Fruit fly (Drosophila melanogaster) whole organism, embryonic: ENCODE results near the gene CG6830.

Experiments used
- B-H2 ChIP-seq: fragments of 200-800 bp; sonication (Bioruptor generic); optimal IDR thresholded peaks from 2 replicates; lab custom pipeline; 2018; ENCODE audit warnings: missing biosample characterization, mild to moderate bottlenecking, missing genetic modification characterization
- CG12769 ChIP-seq: fragments of 200-800 bp; sonication (Bioruptor generic); optimal IDR thresholded peaks from 2 replicates; lab custom pipeline; 2019; ENCODE audit warnings: missing biosample characterization, mild to moderate bottlenecking, missing genetic modification characterization, moderate library complexity
- CG13123 ChIP-seq: fragments of 200-800 bp; sonication (Bioruptor generic); optimal IDR thresholded peaks from 2 replicates; lab custom pipeline; 2016; ENCODE audit warnings: missing biosample characterization, missing genetic modification characterization
- CG13287 ChIP-seq: fragments of 200-800 bp; sonication (Bioruptor generic); IDR thresholded peaks from 2 replicates; pipeline ENCODE4 v1.3.6; 2022; ENCODE audit warnings: missing biosample characterization, missing genetic modification characterization; ENCODE audit not compliant: partially characterized antibody
- CG15514 ChIP-seq: fragments of 200-800 bp; sonication (Bioruptor generic); optimal IDR thresholded peaks from 3 replicates; lab custom pipeline; 2017; ENCODE audit warnings: missing biosample characterization, missing genetic modification characterization, mild to moderate bottlenecking, moderate library complexity, missing genetic modification reagents
- CG1602 ChIP-seq: fragments of 200-800 bp; sonication (Bioruptor generic); optimal IDR thresholded peaks from 3 replicates; lab custom pipeline; 2016; ENCODE audit warnings: missing biosample characterization, missing genetic modification characterization
- CG1792 ChIP-seq: fragments of 200-800 bp; sonication (Bioruptor generic); optimal IDR thresholded peaks from 2 replicates; lab custom pipeline; 2016; ENCODE audit warnings: missing biosample characterization, missing genetic modification characterization
- CG18599 ChIP-seq: fragments of 200-800 bp; sonication (Bioruptor generic); optimal IDR thresholded peaks from 3 replicates; lab custom pipeline; 2017; ENCODE audit warnings: missing biosample characterization, missing genetic modification characterization, mild to moderate bottlenecking, moderate library complexity, missing genetic modification reagents
- CG3407 ChIP-seq: fragments of 200-800 bp; sonication (Bioruptor generic); optimal IDR thresholded peaks from 2 replicates; lab custom pipeline; 2018; ENCODE audit warnings: missing biosample characterization, mild to moderate bottlenecking, missing genetic modification characterization
- CG3726 ChIP-seq: fragments of 200-800 bp; sonication (Bioruptor generic); IDR thresholded peaks from 3 replicates; pipeline ENCODE4, ENCODE4 v1.3.6; 2022; ENCODE audit warnings: missing biosample characterization, missing genetic modification characterization
- CG6854 ChIP-seq: fragments of 200-800 bp; sonication (Bioruptor generic); optimal IDR thresholded peaks from 3 replicates; lab custom pipeline; 2017; ENCODE audit warnings: missing biosample characterization, mild to moderate bottlenecking, missing genetic modification characterization
- CG7357 ChIP-seq: fragments of 200-800 bp; sonication (Bioruptor generic); IDR thresholded peaks from 3 replicates; pipeline ENCODE4 v1.3.6; 2022; ENCODE audit warnings: missing biosample characterization, missing genetic modification characterization
- CG8281 ChIP-seq: fragments of 200-800 bp; sonication (Bioruptor generic); optimal IDR thresholded peaks from 2 replicates; lab custom pipeline; 2018; ENCODE audit warnings: missing biosample characterization, mild to moderate bottlenecking, missing genetic modification characterization, moderate library complexity
- CG8290 ChIP-seq, 3 experiments: fragments of 200-800 bp; sonication (Bioruptor generic); optimal IDR thresholded peaks; 2 replicates each; lab custom pipeline; 2016 to 2019; ENCODE audit warnings: missing biosample characterization in 3 of 3, missing genetic modification characterization in 3 of 3, mild to moderate bottlenecking in 2 of 3, moderate library complexity in 1 of 3
- CG9932 ChIP-seq: fragments of 200-800 bp; sonication (Bioruptor generic); IDR thresholded peaks from 2 replicates; pipeline ENCODE4 v1.3.6; 2022; ENCODE audit warnings: missing biosample characterization, missing genetic modification characterization
- D19A ChIP-seq: fragments of 200-800 bp; optimal IDR thresholded peaks from 3 replicates; lab custom pipeline; 2019; ENCODE audit warnings: missing biosample characterization, mild to moderate bottlenecking, missing genetic modification characterization, moderate library complexity
- Deaf1 ChIP-seq: fragments of 200-800 bp; optimal IDR thresholded peaks from 3 replicates; lab custom pipeline; 2019; ENCODE audit warnings: missing biosample characterization, mild to moderate bottlenecking, missing genetic modification characterization, moderate library complexity
- Drgx ChIP-seq: fragments of 200-800 bp; sonication (Bioruptor generic); IDR thresholded peaks from 2 replicates; pipeline ENCODE4 v1.3.6; 2022; ENCODE audit warnings: missing biosample characterization, missing genetic modification characterization
- Fer3 ChIP-seq: fragments of 200-800 bp; sonication (Bioruptor generic); optimal IDR thresholded peaks from 2 replicates; lab custom pipeline; 2018; ENCODE audit warnings: missing biosample characterization, mild to moderate bottlenecking, missing genetic modification characterization, moderate library complexity
- GATAe ChIP-seq: fragments of 200-800 bp; sonication (Bioruptor generic); conservative IDR thresholded peaks from 2 replicates; pipeline ENCODE4 v1.3.6; 2022; ENCODE audit warnings: missing biosample characterization, missing genetic modification characterization
- H15 ChIP-seq: fragments of 200-800 bp; sonication (Bioruptor generic); IDR thresholded peaks from 3 replicates; pipeline ENCODE4 v1.3.6; 2022; ENCODE audit warnings: missing biosample characterization, missing genetic modification characterization
- Hsf ChIP-seq: fragments of 200-800 bp; sonication (Bioruptor generic); optimal IDR thresholded peaks from 3 replicates; lab custom pipeline; 2016; ENCODE audit warnings: missing biosample characterization, missing genetic modification characterization
- Jarid2 ChIP-seq: fragments of 200-800 bp; sonication (Bioruptor generic); optimal IDR thresholded peaks from 3 replicates; lab custom pipeline; 2017; ENCODE audit warnings: mild to moderate bottlenecking, missing biosample characterization, missing genetic modification reagents, missing genetic modification characterization
- Med ChIP-seq: fragments of 200-800 bp; sonication (Bioruptor generic); peaks from one replicate; lab custom pipeline; 2016; ENCODE audit warnings: missing biosample characterization, missing genetic modification characterization, mild to moderate bottlenecking, inconsistent platforms, moderate library complexity
- Nf-YB ChIP-seq: fragments of 200-800 bp; sonication (Bioruptor generic); optimal IDR thresholded peaks from 3 replicates; lab custom pipeline; 2019; ENCODE audit warnings: missing biosample characterization, mild to moderate bottlenecking, missing genetic modification characterization, moderate library complexity
- Nf-YC ChIP-seq: fragments of 200-800 bp; optimal IDR thresholded peaks from 3 replicates; lab custom pipeline; 2019; ENCODE audit warnings: missing biosample characterization, mild to moderate bottlenecking, missing genetic modification characterization, moderate library complexity
- PHDP ChIP-seq: fragments of 200-800 bp; sonication (Bioruptor generic); optimal IDR thresholded peaks from 3 replicates; lab custom pipeline; 2018; ENCODE audit warnings: missing biosample characterization, mild to moderate bottlenecking, missing genetic modification characterization, moderate library complexity
- Pdp1 ChIP-seq, 2 experiments: fragments of 200-800 bp; sonication (Bioruptor generic); optimal IDR thresholded peaks; 3 replicates each; lab custom pipeline; 2016; ENCODE audit warnings: missing biosample characterization in 2 of 2, missing genetic modification characterization in 2 of 2, mild to moderate bottlenecking in 1 of 2, moderate library complexity in 1 of 2
- TFAM ChIP-seq: fragments of 200-800 bp; sonication (Bioruptor generic); optimal IDR thresholded peaks from 2 replicates; lab custom pipeline; 2017; ENCODE audit warnings: missing biosample characterization, missing genetic modification characterization, inconsistent platforms
- Trl ChIP-seq, 3 experiments: fragments of >200 bp in 2 of 3; fragments of 200-800 bp in 1 of 3; sonication (Bioruptor generic) in 1 of 3; optimal IDR thresholded peaks; 2 replicates in 1 of 3; 3 replicates in 2 of 3; lab custom pipeline; 2016 to 2017; ENCODE audit warnings: missing biosample characterization in 1 of 3, missing genetic modification characterization in 1 of 3
- bigmax ChIP-seq: fragments of 200-800 bp; sonication (Bioruptor generic); optimal IDR thresholded peaks from 2 replicates; lab custom pipeline; 2018; ENCODE audit warnings: missing biosample characterization, mild to moderate bottlenecking, missing genetic modification characterization
- ci ChIP-seq: fragments of 200-800 bp; sonication (Bioruptor generic); IDR thresholded peaks from 3 replicates; pipeline ENCODE4 v1.3.6; 2022; ENCODE audit warnings: missing biosample characterization, missing genetic modification characterization
- dm ChIP-seq: fragments of 200-800 bp; sonication (Bioruptor generic); optimal IDR thresholded peaks from 3 replicates; lab custom pipeline; 2016; ENCODE audit warnings: missing biosample characterization, missing genetic modification characterization
- exex ChIP-seq: fragments of 200-800 bp; sonication (Bioruptor generic); optimal IDR thresholded peaks from 4 replicates; lab custom pipeline; 2018; ENCODE audit warnings: missing biosample characterization, mild to moderate bottlenecking, missing genetic modification characterization, moderate library complexity
- fd3F ChIP-seq: fragments of 200-800 bp; sonication (Bioruptor generic); optimal IDR thresholded peaks from 2 replicates; lab custom pipeline; 2018; ENCODE audit warnings: missing biosample characterization, mild to moderate bottlenecking, missing genetic modification characterization, moderate library complexity
- ftz-f1 ChIP-seq: fragments of 200-800 bp; sonication (Bioruptor generic); optimal IDR thresholded peaks from 2 replicates; lab custom pipeline; 2016; ENCODE audit warnings: missing biosample characterization, missing genetic modification characterization
- gfzf ChIP-seq: fragments of 200-800 bp; sonication (Bioruptor generic); optimal IDR thresholded peaks from 2 replicates; lab custom pipeline; 2016; ENCODE audit warnings: missing biosample characterization, mild to moderate bottlenecking, missing genetic modification characterization, moderate library complexity
- grn ChIP-seq: fragments of 200-800 bp; sonication (Bioruptor generic); optimal IDR thresholded peaks from 3 replicates; lab custom pipeline; 2017; ENCODE audit warnings: missing biosample characterization, missing genetic modification characterization
- hkb ChIP-seq, 2 experiments: fragments of 200-800 bp in 1 of 2; fragments of >200 bp in 1 of 2; sonication (Bioruptor generic) in 1 of 2; IDR thresholded peaks in 1 of 2; optimal IDR thresholded peaks in 1 of 2; 2 replicates each; pipeline versions ENCODE4 v1.3.6 to Lab custom; 2017 to 2022; ENCODE audit warnings: missing biosample characterization in 1 of 2, missing genetic modification characterization in 1 of 2
- row ChIP-seq: fragments of 200-800 bp; sonication (Bioruptor generic); IDR thresholded peaks from 3 replicates; pipeline ENCODE4 v1.3.6; 2022; ENCODE audit warnings: missing biosample characterization, missing genetic modification characterization
- slbo ChIP-seq: fragments of 200-800 bp; sonication (Bioruptor generic); IDR thresholded peaks from 2 replicates; pipeline ENCODE4 v1.3.6; 2022; ENCODE audit warnings: missing biosample characterization, missing genetic modification characterization
- stwl ChIP-seq: fragments of 200-800 bp; sonication (Bioruptor generic); optimal IDR thresholded peaks from 3 replicates; lab custom pipeline; 2018; ENCODE audit warnings: missing biosample characterization, mild to moderate bottlenecking, missing genetic modification characterization, moderate library complexity
- sug ChIP-seq: fragments of 200-800 bp; optimal IDR thresholded peaks from 2 replicates; lab custom pipeline; 2019; ENCODE audit warnings: missing biosample characterization, mild to moderate bottlenecking, missing genetic modification characterization, moderate library complexity
- tna ChIP-seq: fragments of 200-800 bp; sonication (Bioruptor generic); IDR thresholded peaks from 2 replicates; pipeline ENCODE4 v1.3.6; 2022; ENCODE audit warnings: missing biosample characterization, missing genetic modification characterization; ENCODE audit not compliant: partially characterized antibody

Gene CG6830

dm6 chr3R:11691747-11692146, 7.6 kb upstream of the CG6830 start, which contains the start of gene CG18765 (continued):
- TF ChIP-seq Hsf (GFP tag; lab: Kevin White, UChicago) (no peak), bigmax (GFP tag; lab: Kevin White, UChicago) (no peak), CG7357 (GFP tag; lab: Robert Waterston, UW) (no peak), CG8290 (GFP tag; optimal IDR thresholded peaks at IDR 0.05; lab: Kevin White, UChicago) (no peak), CG8290 (tag; optimal IDR thresholded peaks at IDR 0.05; lab: Kevin White, UChicago) (no peak), CG3407 (GFP tag; lab: Kevin White, UChicago) (no peak), tna (GFP tag; lab: Robert Waterston, UW) (no peak), dm (GFP tag; lab: Kevin White, UChicago) (no peak), CG1602 (GFP tag; lab: Kevin White, UChicago) (no peak), Pdp1 (GFP tag; optimal IDR thresholded peaks at IDR 0.05; lab: Kevin White, UChicago) (no peak)
- TF ChIP-seq, all 482 proteins: peak for 5

DNA sequence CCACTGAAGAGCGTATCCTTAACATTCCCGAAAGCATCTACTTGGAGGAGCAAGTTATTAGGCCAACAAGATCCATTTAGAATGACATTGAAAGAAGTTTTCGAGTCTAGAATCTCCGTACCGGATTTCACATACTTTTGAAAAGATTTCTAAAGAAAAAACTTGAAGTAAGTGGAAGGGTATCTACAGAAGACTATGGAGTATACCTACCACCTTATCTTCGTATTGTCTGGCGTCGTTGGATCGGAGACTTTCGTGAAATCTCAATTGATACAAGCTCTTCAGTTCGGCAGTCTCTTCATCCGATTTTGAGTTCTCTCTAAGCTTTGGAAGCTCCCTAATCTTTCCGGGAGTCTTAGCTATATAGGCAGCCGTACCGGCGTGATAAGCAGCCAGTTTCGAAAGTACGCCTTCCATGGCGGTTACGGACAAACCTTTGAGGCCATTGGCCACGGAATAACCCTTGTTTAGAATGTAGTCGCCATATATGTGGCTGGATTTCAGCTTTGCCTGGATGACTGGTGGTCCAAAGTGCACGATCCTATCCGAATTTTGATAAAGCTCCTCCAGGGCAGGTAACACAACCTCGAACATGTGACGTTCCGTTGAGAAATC, 6.8 kb upstream of the CG6830 start:
- TF ChIP-seq H15 (GFP tag; lab: Robert Waterston, UW): no peak
- TF ChIP-seq CG9932: peak; percentile 15; the same call in 1 of the 2 replicates
- TF ChIP-seq Med: peak; percentile 75
- 0 out of 2 replicates have a peak, but pooled peaks have one; percentile 13 for TF ChIP-seq CG13287
- peak; percentile 24 for TF ChIP-seq Jarid2 (GFP tag; lab: Kevin White, UChicago)
- no peak for TF ChIP-seq stwl (tag; lab: Kevin White, UChicago)
- TF ChIP-seq sug (tag; lab: Kevin White, UChicago): peak; percentile 37
- peak; percentile 82 for TF ChIP-seq D19A (tag; lab: Kevin White, UChicago)
- TF ChIP-seq CG12769 (tag; lab: Kevin White, UChicago): peak; percentile 60
- TF ChIP-seq Trl (optimal IDR thresholded peaks at IDR 0.05; lab: Kevin White, UChicago): peak in 1 of 2 experiments; percentile 36
- no peak for TF ChIP-seq Trl (GFP tag; optimal IDR thresholded peaks at IDR 0.05; lab: Kevin White, UChicago)
- peak; percentile 82 for TF ChIP-seq Deaf1
- TF ChIP-seq CG8281 (tag; lab: Kevin White, UChicago): no peak
- peak; percentile 61; the same call in 1 of the 2 replicates for TF ChIP-seq GATAe (GFP tag; lab: Robert Waterston, UW)
- peak; percentile 49; the same call in 2 of the 3 replicates for TF ChIP-seq row (GFP tag; lab: Robert Waterston, UW)
- no peak for TF ChIP-seq TFAM (GFP tag; lab: Kevin White, UChicago)

DNA sequence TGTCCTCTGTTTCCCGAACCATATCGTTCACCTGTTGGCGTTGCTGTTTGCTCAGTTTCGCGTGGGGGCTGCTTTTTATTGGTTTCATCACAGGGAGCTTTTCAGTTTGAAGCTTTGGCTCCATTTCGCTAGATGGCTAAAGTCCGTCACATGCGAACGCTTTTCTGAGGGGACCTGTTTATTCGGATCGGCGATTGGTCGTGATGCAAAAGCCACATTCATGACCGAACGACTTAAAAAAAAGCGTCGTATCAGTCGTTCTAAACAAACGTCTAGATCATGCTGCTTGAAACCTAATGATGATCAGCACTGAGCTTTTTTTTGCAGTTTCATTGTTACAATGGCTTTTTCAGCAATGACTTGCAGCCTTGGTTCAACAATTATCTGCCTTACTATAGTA, 5.8 kb upstream of the CG6830 start, which contains the start of gene CG6908:
CG6908 (minus strand) TSS at position 152 of the 400 bp plus-strand sequence.
- peak; percentile 68 for TF ChIP-seq Deaf1
- peak; percentile 56 for TF ChIP-seq CG12769 (tag; lab: Kevin White, UChicago)
- TF ChIP-seq PHDP (tag; lab: Kevin White, UChicago): peak; percentile 11
- no peak for TF ChIP-seq fd3F
- peak; percentile 71 for TF ChIP-seq B-H2
- TF ChIP-seq grn (GFP tag; lab: Kevin White, UChicago): no peak
- TF ChIP-seq CG6854 (GFP tag; lab: Kevin White, UChicago): no peak
- TF ChIP-seq CG15514 (GFP tag; lab: Kevin White, UChicago): peak; percentile 5
- peak; percentile 10 for TF ChIP-seq CG18599 (GFP tag; lab: Kevin White, UChicago)
- no peak for TF ChIP-seq CG1792 (GFP tag; lab: Kevin White, UChicago)
- 0 out of 2 replicates have a peak, but pooled peaks have one; percentile 11 for TF ChIP-seq Drgx (GFP tag; lab: Robert Waterston, UW)
- peak; percentile 68 for TF ChIP-seq exex (tag; lab: Kevin White, UChicago)
- TF ChIP-seq gfzf (GFP tag; lab: Kevin White, UChicago): no peak
- TF ChIP-seq CG13123: no peak
- TF ChIP-seq ftz-f1 (GFP tag; lab: Kevin White, UChicago): peak; percentile 1
- peak; percentile 27 for TF ChIP-seq Fer3 (tag; lab: Kevin White, UChicago)
- TF ChIP-seq Nf-YB (GFP tag; lab: Kevin White, UChicago): peak; percentile 83
- TF ChIP-seq CG8290 (GFP tag; optimal IDR thresholded peaks at IDR 0.05; lab: Kevin White, UChicago): no peak
- peak in 1 of 2 experiments; percentile 7 for TF ChIP-seq CG8290 (tag; optimal IDR thresholded peaks at IDR 0.05; lab: Kevin White, UChicago)
- TF ChIP-seq Jarid2 (GFP tag; lab: Kevin White, UChicago): no peak
- TF ChIP-seq ci (GFP tag; lab: Robert Waterston, UW): peak; percentile 39; the same call in 2 of the 3 replicates
- TF ChIP-seq CG3726 (GFP tag; lab: Robert Waterston, UW): no peak
- no peak for TF ChIP-seq hkb (optimal IDR thresholded peaks at IDR 0.05; lab: Kevin White, UChicago)
- no peak for TF ChIP-seq hkb (GFP tag; IDR thresholded peaks at IDR 0.05; lab: Robert Waterston, UW)
- peak; percentile 33; the same call in 1 of the 2 replicates for TF ChIP-seq slbo
- TF ChIP-seq Nf-YC (tag; lab: Kevin White, UChicago): peak; percentile 84
